Worm (Caenorhabditis elegans) whole organism, mixed stage, embryonic: ENCODE data around the gene moma-1.

ENCODE experiments used
- lin-32 ChIP-seq: fragments of 200-800 bp; sonication (Bioruptor generic); optimal IDR thresholded peaks from 2 replicates; lab custom pipeline; 2018; ENCODE audit warnings: mild to moderate bottlenecking, missing genetic modification characterization, missing compliant biosample characterization
- sptf-1 ChIP-seq: sonication (generic microtip); optimal IDR thresholded peaks from 2 replicates; lab custom pipeline; 2017; ENCODE audit warnings: mild to moderate bottlenecking, missing genetic modification characterization, moderate library complexity, missing compliant biosample characterization

DNA sequence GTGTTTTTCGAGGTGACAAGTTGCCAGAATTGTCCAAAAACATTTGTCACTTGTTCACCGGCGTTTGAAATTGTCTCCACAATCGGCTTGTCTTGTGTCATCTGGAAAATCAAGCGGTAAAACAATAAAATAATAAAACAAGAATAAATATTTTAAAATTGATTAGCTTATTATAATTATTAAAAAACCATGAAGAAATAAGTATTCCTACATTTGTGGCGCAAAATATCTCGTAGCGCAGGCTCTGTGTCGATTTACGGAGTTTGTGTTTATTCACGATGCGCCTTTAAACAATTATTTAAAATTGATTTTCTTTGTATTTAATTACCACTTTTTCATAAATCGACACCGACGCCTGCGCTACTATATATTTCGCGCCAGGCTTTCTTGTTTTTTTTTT is at the start of gene moma-1:
- TF ChIP-seq sptf-1 (tag; lab: Kevin White, UChicago) = no peak
- TF ChIP-seq lin-32 = no peak
